Worm (Caenorhabditis elegans) whole organism, L3 larva: ENCODE results near the gene srbc-29.

Experiments
- ZK546.5 ChIP-seq: sonication (generic microtip); optimal IDR thresholded peaks from 2 replicates; lab custom pipeline; 2017; ENCODE audit warnings: missing biosample characterization, missing genetic modification characterization
- aly-2 ChIP-seq: fragments of 150-350 bp; optimal IDR thresholded peaks from 2 replicates; lab custom pipeline; 2014; ENCODE audit warnings: missing biosample characterization, missing genetic modification characterization
- ama-1 ChIP-seq: fragments of 150-350 bp; optimal IDR thresholded peaks from 2 replicates; lab custom pipeline; 2018
- jun-1 ChIP-seq: fragments of 150-350 bp; optimal IDR thresholded peaks from 2 replicates; lab custom pipeline; 2014; ENCODE audit warnings: missing biosample characterization, missing genetic modification reagents, missing genetic modification characterization
- nhr-12 ChIP-seq: fragments of 150-350 bp; optimal IDR thresholded peaks from 2 replicates; lab custom pipeline; 2014; ENCODE audit warnings: missing biosample characterization, missing genetic modification characterization
- nhr-237 ChIP-seq: fragments of 150-350 bp; optimal IDR thresholded peaks from 2 replicates; lab custom pipeline; 2014; ENCODE audit warnings: missing biosample characterization, missing genetic modification characterization
- nhr-28 ChIP-seq: fragments of 150-350 bp; optimal IDR thresholded peaks from 2 replicates; lab custom pipeline; 2014; ENCODE audit warnings: missing biosample characterization, missing genetic modification characterization
- nhr-76 ChIP-seq: fragments of 150-350 bp; sonication (generic microtip); optimal IDR thresholded peaks from 5 replicates; lab custom pipeline; 2014; ENCODE audit warnings: missing biosample characterization, missing genetic modification characterization
- skn-1 ChIP-seq: fragments of 150-350 bp; optimal IDR thresholded peaks from 2 replicates; lab custom pipeline; 2014; ENCODE audit warnings: missing biosample characterization, missing genetic modification characterization
- snpc-4 ChIP-seq: fragments of 150-350 bp; optimal IDR thresholded peaks from 2 replicates; lab custom pipeline; 2014; ENCODE audit warnings: missing biosample characterization, missing genetic modification characterization

- TF ChIP-seq nhr-237 = no peak
- TF ChIP-seq aly-2 (tag; lab: Kevin White, UChicago) = no peak
- no peak for TF ChIP-seq nhr-76 (tag; lab: Kevin White, UChicago)
- TF ChIP-seq ZK546.5 = no peak
- no peak for TF ChIP-seq snpc-4 (tag; lab: Kevin White, UChicago)
- TF ChIP-seq nhr-28 (tag; lab: Kevin White, UChicago) = no peak
- TF ChIP-seq jun-1 (tag; lab: Kevin White, UChicago) = no peak
- TF ChIP-seq ama-1 = no peak
- TF ChIP-seq skn-1 = no peak
- TF ChIP-seq nhr-12 (tag; lab: Kevin White, UChicago) = no peak
Measured at ce11 chrV:3450351-3450750, 20.3 kb downstream of the srbc-29 start.
